Worm (Caenorhabditis elegans) whole organism, L4/young adult: ENCODE results near the gene Y22D7AL.7.

Experiments
- W03F9.2 ChIP-seq: fragments of 150-350 bp; optimal IDR thresholded peaks from 2 replicates; lab custom pipeline; 2014; ENCODE audit warnings: missing biosample characterization, missing genetic modification characterization
- dao-5 ChIP-seq: sonication (generic microtip); optimal IDR thresholded peaks from 2 replicates; lab custom pipeline; 2016; ENCODE audit warnings: missing genotype, missing genetic modification characterization, moderate library complexity, missing compliant biosample characterization
- him-1 ChIP-seq: sonication (generic microtip); optimal IDR thresholded peaks from 2 replicates; lab custom pipeline; 2016; ENCODE audit warnings: missing genotype, missing genetic modification reagents, missing genetic modification characterization, missing compliant biosample characterization

ce11 chrIII:1554347-1554746, 22.2 kb upstream of the Y22D7AL.7 start, which contains the start of gene ddx-35:
- TF ChIP-seq him-1 (no peak), W03F9.2 (tag; lab: Kevin White, UChicago) (no peak), dao-5 (no peak)
